Worm (Caenorhabditis elegans) whole organism, L1 larva: ENCODE results near the gene let-767.

ENCODE experiments used
- C16A3.4 ChIP-seq: fragments of 150-350 bp; optimal IDR thresholded peaks from 2 replicates; lab custom pipeline; 2014; ENCODE audit warnings: missing biosample characterization, missing genetic modification characterization
- aha-1 ChIP-seq: fragments of 150-350 bp; optimal IDR thresholded peaks from 2 replicates; lab custom pipeline; 2014; ENCODE audit warnings: missing biosample characterization, missing genetic modification characterization
- alr-1 ChIP-seq: fragments of 200-800 bp; sonication (Bioruptor generic); optimal IDR thresholded peaks from 2 replicates; lab custom pipeline; 2018; ENCODE audit warnings: borderline replicate concordance, mild to moderate bottlenecking, missing genetic modification characterization, missing compliant biosample characterization
- aly-2 ChIP-seq: fragments of 150-350 bp; optimal IDR thresholded peaks from 2 replicates; lab custom pipeline; 2014; ENCODE audit warnings: missing biosample characterization, missing genetic modification characterization
- ama-1 ChIP-seq: fragments of 150-350 bp; optimal IDR thresholded peaks from 2 replicates; lab custom pipeline; 2014
- blmp-1 ChIP-seq: fragments of 150-350 bp; optimal IDR thresholded peaks from 2 replicates; lab custom pipeline; 2014; ENCODE audit warnings: missing biosample characterization, missing genetic modification characterization
- ceh-88 ChIP-seq: fragments of 200-800 bp; sonication (Bioruptor generic); IDR thresholded peaks from 2 replicates; pipeline ENCODE4 v1.3.6; 2022; ENCODE audit warnings: missing genetic modification characterization, missing compliant biosample characterization
- dpl-1 ChIP-seq, 3 experiments: fragments of 150-350 bp in 2 of 3; sonication (generic microtip) in 1 of 3; optimal IDR thresholded peaks; 2 replicates each; lab custom pipeline; 2014 to 2017; ENCODE audit warnings: missing biosample characterization in 3 of 3, missing genetic modification characterization in 3 of 3, missing genetic modification reagents in 3 of 3
- efl-1 ChIP-seq, 4 experiments: fragments of 150-350 bp; optimal IDR thresholded peaks in 3 of 4; peaks in 1 of 4; 1 replicate in 1 of 4; 2 replicates in 3 of 4; lab custom pipeline; 2014; ENCODE audit warnings: missing biosample characterization in 2 of 4, missing genetic modification characterization in 2 of 4, missing genetic modification reagents in 2 of 4
- ets-5 ChIP-seq: fragments of 200-800 bp; sonication (Bioruptor generic); IDR thresholded peaks from 2 replicates; pipeline ENCODE4 v1.3.6; 2022; ENCODE audit warnings: missing genetic modification characterization, missing compliant biosample characterization
- fkh-10 ChIP-seq: sonication (generic microtip); optimal IDR thresholded peaks from 2 replicates; lab custom pipeline; 2017; ENCODE audit warnings: missing biosample characterization, missing genetic modification reagents, missing genetic modification characterization
- fkh-4 ChIP-seq: sonication (generic microtip); optimal IDR thresholded peaks from 2 replicates; lab custom pipeline; 2016; ENCODE audit warnings: missing compliant biosample characterization, missing genetic modification characterization, borderline replicate concordance
- fos-1 ChIP-seq: fragments of 150-350 bp; optimal IDR thresholded peaks from 2 replicates; lab custom pipeline; 2014; ENCODE audit warnings: missing biosample characterization, missing genetic modification characterization
- lin-14 ChIP-seq: fragments of 200-800 bp; sonication (Bioruptor generic); optimal IDR thresholded peaks from 2 replicates; lab custom pipeline; 2018; ENCODE audit warnings: mild to moderate bottlenecking, missing genetic modification characterization, moderate library complexity, missing compliant biosample characterization
- lin-15B ChIP-seq: fragments of 150-350 bp; sonication (generic microtip); optimal IDR thresholded peaks from 3 replicates; lab custom pipeline; 2014; ENCODE audit warnings: missing biosample characterization, missing genetic modification characterization
- lin-35 ChIP-seq, 2 experiments: fragments of 150-350 bp; optimal IDR thresholded peaks; 2 replicates each; lab custom pipeline; 2014; ENCODE audit warnings: missing biosample characterization in 2 of 2, missing genetic modification characterization in 2 of 2, missing genetic modification reagents in 2 of 2
- lin-39 ChIP-seq: fragments of 150-350 bp; optimal IDR thresholded peaks from 2 replicates; lab custom pipeline; 2014; ENCODE audit warnings: missing biosample characterization, missing genetic modification reagents, missing genetic modification characterization
- lir-3 ChIP-seq: sonication (generic microtip); optimal IDR thresholded peaks from 2 replicates; lab custom pipeline; 2016; ENCODE audit warnings: mild to moderate bottlenecking, missing genetic modification characterization, moderate library complexity, missing compliant biosample characterization; ENCODE audit not compliant: poor library complexity
- lsy-2 ChIP-seq, 2 experiments: fragments of 150-350 bp; optimal IDR thresholded peaks; 2 replicates each; lab custom pipeline; 2014; ENCODE audit warnings: missing biosample characterization in 2 of 2, missing genetic modification characterization in 2 of 2
- mep-1 ChIP-seq: fragments of 150-350 bp; optimal IDR thresholded peaks from 2 replicates; lab custom pipeline; 2014; ENCODE audit warnings: missing biosample characterization, missing genetic modification characterization
- nhr-11 ChIP-seq: fragments of 150-350 bp; optimal IDR thresholded peaks from 2 replicates; lab custom pipeline; 2014; ENCODE audit warnings: missing biosample characterization, missing genetic modification characterization
- nhr-19 ChIP-seq: fragments of 200-800 bp; sonication (Bioruptor generic); conservative IDR thresholded peaks from 2 replicates; pipeline ENCODE4 v1.3.6; 2022; ENCODE audit warnings: missing genetic modification characterization, missing compliant biosample characterization
- nhr-237 ChIP-seq: fragments of 150-350 bp; optimal IDR thresholded peaks from 2 replicates; lab custom pipeline; 2014; ENCODE audit warnings: missing biosample characterization, missing genetic modification characterization
- nhr-28 ChIP-seq: fragments of 150-350 bp; optimal IDR thresholded peaks from 2 replicates; lab custom pipeline; 2014; ENCODE audit warnings: missing biosample characterization, missing genetic modification characterization
- nhr-47 ChIP-seq: sonication (generic microtip); optimal IDR thresholded peaks from 2 replicates; lab custom pipeline; 2016; ENCODE audit warnings: mild to moderate bottlenecking, missing genetic modification characterization, moderate library complexity, missing compliant biosample characterization
- nhr-76 ChIP-seq: sonication (generic microtip); optimal IDR thresholded peaks from 2 replicates; lab custom pipeline; 2017; ENCODE audit warnings: missing biosample characterization, missing genetic modification characterization
- nhr-77 ChIP-seq: fragments of 150-350 bp; optimal IDR thresholded peaks from 2 replicates; lab custom pipeline; 2014; ENCODE audit warnings: missing biosample characterization, missing genetic modification characterization
- nhr-85 ChIP-seq: sonication (generic microtip); peaks from one replicate; lab custom pipeline; 2016; ENCODE audit warnings: missing genetic modification characterization, inconsistent platforms, missing compliant biosample characterization
- nhr-90 ChIP-seq: sonication (generic microtip); optimal IDR thresholded peaks from 2 replicates; lab custom pipeline; 2016; ENCODE audit warnings: mild to moderate bottlenecking, missing genetic modification characterization, missing compliant biosample characterization; ENCODE audit not compliant: poor library complexity
- pag-3 ChIP-seq: sonication (generic microtip); optimal IDR thresholded peaks from 2 replicates; lab custom pipeline; 2017; ENCODE audit warnings: missing genetic modification characterization, mild to moderate bottlenecking, missing compliant biosample characterization, antibody characterized with exemption, borderline replicate concordance; ENCODE audit not compliant: insufficient read depth
- pqm-1 ChIP-seq: sonication (generic microtip); optimal IDR thresholded peaks from 3 replicates; lab custom pipeline; 2017; ENCODE audit warnings: missing biosample characterization, missing genetic modification characterization
- rnt-1 ChIP-seq: sonication (generic microtip); optimal IDR thresholded peaks from 2 replicates; lab custom pipeline; 2016; ENCODE audit warnings: mild to moderate bottlenecking, missing genetic modification characterization, moderate library complexity, missing compliant biosample characterization
- skn-1 ChIP-seq: fragments of 150-350 bp; optimal IDR thresholded peaks from 2 replicates; lab custom pipeline; 2014; ENCODE audit warnings: missing biosample characterization, missing genetic modification characterization
- snu-23 ChIP-seq: sonication (generic microtip); optimal IDR thresholded peaks from 2 replicates; lab custom pipeline; 2016; ENCODE audit warnings: missing genetic modification characterization, missing compliant biosample characterization
- swsn-7 ChIP-seq: sonication (generic microtip); optimal IDR thresholded peaks from 2 replicates; lab custom pipeline; 2016; ENCODE audit warnings: missing genetic modification characterization, missing compliant biosample characterization
- tbx-2 ChIP-seq: sonication (generic microtip); optimal IDR thresholded peaks from 2 replicates; lab custom pipeline; 2016; ENCODE audit warnings: missing genetic modification characterization, missing compliant biosample characterization
- unc-98 ChIP-seq: fragments of 200-800 bp; sonication (Bioruptor generic); IDR thresholded peaks from 2 replicates; pipeline ENCODE4 v1.3.6; 2022; ENCODE audit warnings: missing genetic modification characterization, missing compliant biosample characterization
- vab-15 ChIP-seq: sonication (generic microtip); optimal IDR thresholded peaks from 2 replicates; lab custom pipeline; 2017; ENCODE audit warnings: missing genotype, mild to moderate bottlenecking, missing genetic modification characterization, missing compliant biosample characterization
- zag-1 ChIP-seq: fragments of 150-350 bp; optimal IDR thresholded peaks from 2 replicates; lab custom pipeline; 2014; ENCODE audit warnings: missing biosample characterization, missing genetic modification characterization
- ztf-4 ChIP-seq: fragments of 150-350 bp; optimal IDR thresholded peaks from 2 replicates; lab custom pipeline; 2014; ENCODE audit warnings: missing biosample characterization, missing genetic modification characterization

Gene let-767

DNA sequence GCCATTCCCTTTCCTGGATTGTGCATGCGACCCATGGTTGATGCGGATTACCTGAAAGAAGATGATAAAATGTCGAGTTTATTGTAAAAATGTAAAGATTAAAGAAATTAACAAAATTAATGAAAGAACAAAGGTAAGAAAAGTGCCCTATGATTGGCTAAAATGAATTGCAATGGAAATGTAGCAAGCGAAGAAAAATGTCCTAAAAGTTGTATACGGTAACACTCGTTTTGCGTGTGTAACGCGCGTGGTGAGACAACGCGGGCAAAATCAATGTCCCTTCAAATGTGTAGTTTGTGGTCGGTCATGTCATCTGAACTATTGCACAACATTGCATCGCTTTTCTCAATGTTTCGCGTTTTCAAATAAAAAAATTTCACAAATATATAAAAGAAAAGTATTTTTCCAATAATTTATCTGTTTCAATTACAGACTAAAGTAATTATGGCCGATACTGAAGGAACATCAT, 35.2 kb upstream of the let-767 start, which contains the start of the genes rps-13 and nfx-1 (continued):
- TF ChIP-seq skn-1 (tag; lab: Kevin White, UChicago) (peak; percentile 92), nhr-76 (tag; lab: Kevin White, UChicago) (no peak), vab-15 (tag; lab: Kevin White, UChicago) (no peak), blmp-1 (tag; lab: Kevin White, UChicago) (peak; percentile 63), aha-1 (tag; lab: Kevin White, UChicago) (no peak), nhr-90 (tag; lab: Kevin White, UChicago) (peak; percentile 66), nhr-237 (tag; lab: Kevin White, UChicago) (no peak), ztf-4 (tag; lab: Kevin White, UChicago) (peak; percentile 74), lsy-2 (tag; optimal IDR thresholded peaks at IDR 0.05; lab: Kevin White, UChicago) (peak; percentile 98 to 99), rnt-1 (tag; lab: Kevin White, UChicago) (peak; percentile 86), snu-23 (GFP tag; lab: Kevin White, UChicago) (peak; percentile 87), unc-98 (no peak), ama-1 (peak; percentile 46), fkh-4 (tag; lab: Kevin White, UChicago) (no peak), nhr-19 (peak; percentile 84), lir-3 (tag; lab: Kevin White, UChicago) (peak; percentile 65), pag-3 (no peak), lin-14 (GFP tag; lab: Kevin White, UChicago) (peak; percentile 75), ets-5 (GFP tag; lab: Robert Waterston, UW) (no peak), aly-2 (no peak), pqm-1 (tag; lab: Kevin White, UChicago) (peak; percentile 6), nhr-28 (tag; lab: Kevin White, UChicago) (no peak), dpl-1 (GFP tag; optimal IDR thresholded peaks at IDR 0.05; lab: Kevin White, UChicago) (peak; percentile 70 to 82 (median 77)), zag-1 (tag; lab: Kevin White, UChicago) (no peak), lin-35 (GFP tag; optimal IDR thresholded peaks at IDR 0.05; lab: Kevin White, UChicago) (peak; percentile 85 to 91), nhr-47 (peak; percentile 81), ceh-88 (GFP tag; lab: Robert Waterston, UW) (no peak; the same call in 1 of the 2 replicates), alr-1 (tag; lab: Kevin White, UChicago) (no peak), mep-1 (peak; percentile 78), C16A3.4 (tag; lab: Kevin White, UChicago) (no peak), nhr-11 (tag; lab: Kevin White, UChicago) (peak; percentile 53), lin-39 (no peak), lin-15B (tag; lab: Kevin White, UChicago) (peak; percentile 55), tbx-2 (tag; lab: Kevin White, UChicago) (peak; percentile 70)

DNA sequence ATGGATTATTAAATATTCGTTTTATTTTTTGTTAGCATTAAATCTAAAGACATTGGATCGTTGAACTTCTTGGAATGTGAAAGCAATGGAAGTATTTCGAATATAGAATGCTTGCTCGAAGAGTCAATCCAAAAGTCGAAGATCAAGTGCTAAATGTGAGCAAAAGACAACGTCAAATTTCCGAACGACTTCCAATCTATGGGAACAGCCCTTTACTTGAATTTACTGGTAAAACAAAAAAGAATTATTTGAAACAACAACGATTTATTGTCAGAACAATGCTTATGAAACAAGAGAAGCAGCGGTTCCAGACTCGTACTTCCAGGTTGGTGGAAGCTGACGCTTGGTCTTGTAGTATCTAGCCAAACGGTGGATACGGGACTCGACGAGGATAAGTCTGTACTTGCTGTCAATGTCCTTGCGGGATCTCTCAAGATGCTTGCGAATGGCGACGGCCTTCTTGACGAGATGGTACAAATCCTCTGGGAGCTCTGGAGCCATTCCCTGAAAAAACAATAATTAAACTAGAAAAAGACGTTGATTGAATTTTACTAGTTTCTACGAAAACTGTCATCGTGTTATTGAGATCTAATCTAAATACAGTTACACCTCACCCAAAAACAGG, 34.2 kb upstream of the let-767 start:
- no peak for TF ChIP-seq swsn-7 (tag; lab: Kevin White, UChicago)
- no peak for TF ChIP-seq efl-1 (optimal IDR thresholded peaks at IDR 0.05; lab: Kevin White, UChicago)
- TF ChIP-seq efl-1 (GFP tag; optimal IDR thresholded peaks at IDR 0.05 in 1 of 2; lab: Kevin White, UChicago) = peak in 1 of 2 experiments; percentile 85
- no peak for TF ChIP-seq fkh-10 (GFP tag; lab: Kevin White, UChicago)
- peak; percentile 42 for TF ChIP-seq nhr-85 (tag; lab: Kevin White, UChicago)
- TF ChIP-seq fos-1 (tag; lab: Kevin White, UChicago) = peak; percentile 8
- peak in 1 of 2 experiments; percentile 71 for TF ChIP-seq lsy-2 (tag; optimal IDR thresholded peaks at IDR 0.05; lab: Kevin White, UChicago)
- TF ChIP-seq nhr-90 (tag; lab: Kevin White, UChicago) = no peak
- TF ChIP-seq nhr-77 (tag; lab: Kevin White, UChicago) = peak; percentile 0
- TF ChIP-seq aly-2 = peak; percentile 42
